Fruit fly (Drosophila melanogaster) whole organism, pupa: ENCODE data around the gene scrib.

Experiments used
- CG10348 ChIP-seq: fragments of 200-800 bp; sonication (Bioruptor generic); IDR thresholded peaks from 2 replicates; pipeline ENCODE4 v1.3.6; 2022; ENCODE audit warnings: missing biosample characterization, missing genetic modification characterization
- CG34367 ChIP-seq: fragments of 200-800 bp; sonication (Bioruptor generic); optimal IDR thresholded peaks from 2 replicates; lab custom pipeline; 2018; ENCODE audit warnings: missing biosample characterization, mild to moderate bottlenecking, missing genetic modification characterization
- CG4496 ChIP-seq: fragments of 200-800 bp; sonication (Bioruptor generic); IDR thresholded peaks from 3 replicates; pipeline ENCODE4 v1.3.6; 2022; ENCODE audit warnings: missing biosample characterization, missing genetic modification characterization
- CG8159 ChIP-seq: fragments of 200-800 bp; sonication (Bioruptor generic); optimal IDR thresholded peaks from 3 replicates; lab custom pipeline; 2018; ENCODE audit warnings: missing biosample characterization, mild to moderate bottlenecking, missing genetic modification characterization, moderate library complexity
- CG9948 ChIP-seq: fragments of 200-800 bp; sonication (Bioruptor generic); optimal IDR thresholded peaks from 2 replicates; lab custom pipeline; 2018; ENCODE audit warnings: missing biosample characterization, mild to moderate bottlenecking, missing genetic modification characterization, moderate library complexity
- D1 ChIP-seq: fragments of 200-800 bp; sonication (Bioruptor generic); optimal IDR thresholded peaks from 2 replicates; lab custom pipeline; 2018; ENCODE audit warnings: missing biosample characterization, mild to moderate bottlenecking, missing genetic modification characterization, moderate library complexity
- EcR ChIP-seq: fragments of 200-800 bp; sonication (Bioruptor generic); optimal IDR thresholded peaks from 3 replicates; lab custom pipeline; 2019; ENCODE audit warnings: missing biosample characterization, missing genetic modification characterization, mild to moderate bottlenecking, moderate library complexity, missing genetic modification reagents
- Pif1A ChIP-seq: fragments of 200-800 bp; sonication (Bioruptor generic); optimal IDR thresholded peaks from 3 replicates; lab custom pipeline; 2016; ENCODE audit warnings: missing biosample characterization, missing genetic modification characterization
- Snoo ChIP-seq: fragments of 200-800 bp; sonication (Bioruptor generic); optimal IDR thresholded peaks from 3 replicates; lab custom pipeline; 2017; ENCODE audit warnings: missing biosample characterization, mild to moderate bottlenecking, missing genetic modification characterization, inconsistent platforms
- fd96Ca ChIP-seq: fragments of 200-800 bp; sonication (Bioruptor generic); IDR thresholded peaks from 3 replicates; pipeline ENCODE4 v1.3.6; 2022; ENCODE audit warnings: missing biosample characterization, missing genetic modification characterization
- gl ChIP-seq: fragments of 200-800 bp; sonication (Bioruptor generic); optimal IDR thresholded peaks from 2 replicates; lab custom pipeline; 2018; ENCODE audit warnings: missing biosample characterization, mild to moderate bottlenecking, missing genetic modification characterization

DNA sequence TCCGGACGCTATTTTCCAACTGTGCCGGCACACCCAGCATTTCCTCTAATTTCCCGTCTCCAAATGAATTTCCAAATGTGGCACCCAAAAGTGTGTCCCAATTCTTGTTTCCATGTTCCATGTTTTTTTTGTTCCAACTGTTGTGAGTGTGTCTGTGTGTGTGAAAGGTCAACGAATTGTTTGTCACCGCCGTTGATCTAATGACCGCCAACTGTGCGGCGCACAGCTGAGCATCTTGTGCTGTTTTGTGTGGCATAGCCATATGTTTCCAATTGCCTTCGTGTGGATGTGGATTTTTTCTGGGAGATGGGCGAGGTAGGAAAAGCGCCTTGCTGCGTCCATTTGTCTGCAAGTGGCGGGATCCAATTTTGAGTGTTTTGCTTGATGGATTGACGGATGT lies 16.1 kb downstream of the scrib start:
- TF ChIP-seq Snoo (tag; lab: Kevin White, UChicago) (no peak), CG10348 (no peak), EcR (GFP tag; lab: Kevin White, UChicago) (no peak), Pif1A (GFP tag; lab: Kevin White, UChicago) (no peak), CG9948 (tag; lab: Kevin White, UChicago) (no peak), fd96Ca (GFP tag; lab: Robert Waterston, UW) (no peak), D1 (tag; lab: Kevin White, UChicago) (no peak), gl (tag; lab: Kevin White, UChicago) (no peak), CG34367 (tag; lab: Kevin White, UChicago) (no peak), CG4496 (GFP tag; lab: Robert Waterston, UW) (no peak), CG8159 (tag; lab: Kevin White, UChicago) (no peak)
